Worm (Caenorhabditis elegans) whole organism, dauer: ENCODE measurements around the gene B0285.6.

Experiments used
- unc-62 ChIP-seq: sonication (generic microtip); optimal IDR thresholded peaks from 2 replicates; lab custom pipeline; 2017; ENCODE audit warnings: missing biosample characterization, missing genetic modification reagents, missing genetic modification characterization

Gene B0285.6

DNA sequence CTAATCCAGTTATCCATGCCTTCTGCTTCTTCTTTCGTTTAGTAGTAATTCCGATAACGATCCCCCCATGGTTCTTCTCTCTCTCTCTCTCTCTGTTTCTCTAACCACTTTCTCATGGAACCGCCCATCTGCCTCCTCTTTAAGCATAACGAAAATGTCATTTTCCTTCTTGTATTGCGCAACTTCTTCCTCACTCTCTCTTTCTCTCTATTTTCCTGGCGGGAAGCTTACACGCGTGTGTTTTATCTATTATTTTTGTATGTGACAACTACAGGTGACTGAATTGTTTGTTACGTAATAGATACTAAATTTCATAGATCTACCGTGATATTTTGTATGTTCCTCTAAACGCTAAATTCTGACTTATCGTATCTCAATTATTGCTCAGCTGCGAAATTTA is 40.5 kb downstream of the B0285.6 start:
- TF ChIP-seq unc-62 (GFP tag; lab: Kevin White, UChicago), result no peak

DNA sequence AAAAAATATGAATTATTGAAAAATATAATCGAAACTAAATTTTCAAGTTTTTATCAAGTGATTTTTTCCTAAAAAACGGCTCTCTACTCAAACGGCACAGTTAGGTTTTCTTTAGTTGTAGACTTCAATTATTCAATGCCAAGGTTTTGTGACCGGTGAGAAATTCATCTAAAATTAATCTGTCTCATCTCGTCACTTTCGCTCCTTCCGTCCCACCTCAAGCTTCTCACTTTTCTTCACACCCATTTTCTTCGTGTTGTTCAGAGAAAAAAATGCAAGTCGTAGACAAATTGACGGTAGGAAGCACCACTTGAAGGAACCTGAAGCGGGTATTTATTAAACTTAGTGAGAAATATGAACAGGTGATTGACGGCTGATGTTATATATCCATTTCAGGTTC is 41.4 kb downstream of the B0285.6 start:
- TF ChIP-seq unc-62 (GFP tag; lab: Kevin White, UChicago), result no peak

DNA sequence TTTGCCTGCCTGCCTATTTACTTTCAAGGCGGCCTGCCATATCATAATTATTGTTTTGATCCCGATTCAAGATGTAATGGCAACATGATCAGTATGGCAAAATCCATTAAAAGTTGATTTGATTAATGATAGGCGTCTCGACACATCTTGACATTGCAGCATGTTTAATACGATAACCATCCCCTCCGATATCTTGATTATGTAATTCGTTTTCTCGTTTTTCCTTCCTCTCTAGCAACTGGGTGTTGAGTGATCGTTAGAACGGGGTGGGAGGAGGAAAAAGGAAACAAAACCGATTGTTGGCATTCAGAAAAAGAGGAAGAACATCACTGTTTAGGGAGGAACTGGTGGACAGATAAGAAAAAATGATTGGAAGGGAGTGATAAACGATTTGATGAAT is 42.0 kb downstream of the B0285.6 start:
- TF ChIP-seq unc-62 (GFP tag; lab: Kevin White, UChicago), result no peak

DNA sequence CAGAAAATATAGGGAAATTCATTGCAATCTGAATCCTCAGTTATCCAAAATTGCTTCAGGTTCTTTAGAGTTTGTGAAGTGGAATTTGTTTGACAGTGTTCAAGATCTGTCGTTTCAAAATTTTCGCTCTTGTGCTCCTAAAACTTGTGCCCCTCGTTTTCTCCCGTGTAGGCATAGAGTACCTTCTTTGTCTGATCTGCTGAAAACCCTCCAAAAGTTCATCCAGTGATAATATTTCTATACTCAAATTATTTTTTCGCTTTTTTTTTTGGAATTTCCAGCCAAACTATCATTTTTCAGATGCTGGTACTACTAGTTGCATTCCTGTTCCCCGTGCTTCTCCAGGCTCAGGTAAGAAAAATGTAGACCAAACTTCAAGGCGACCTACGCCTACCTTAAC is 44.6 kb downstream of the B0285.6 start, which contains the start of gene R07E5.4:
Gene R07E5.4 (plus strand): TSS at position 301 of the 400 bp plus-strand sequence.
- no peak for TF ChIP-seq unc-62 (GFP tag; lab: Kevin White, UChicago)

DNA sequence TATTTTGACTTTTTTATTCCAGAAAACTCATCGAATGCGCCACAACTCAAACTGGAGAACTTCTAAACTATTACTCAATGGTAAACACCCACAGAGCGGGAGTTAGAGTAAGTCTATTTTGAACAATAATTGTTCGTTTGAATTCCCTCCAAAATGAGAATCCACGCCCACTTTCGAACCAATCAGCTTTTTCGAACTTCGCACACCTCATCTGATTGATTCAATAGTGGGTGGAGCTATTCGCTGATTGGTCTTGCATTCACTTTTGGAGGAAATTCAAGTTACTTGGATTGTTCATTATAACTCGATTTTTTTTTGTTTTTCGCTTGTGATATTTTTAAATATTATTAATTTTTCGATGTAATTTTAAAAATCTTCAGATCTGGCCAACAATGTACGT is 46.0 kb downstream of the B0285.6 start:
- TF ChIP-seq unc-62 (GFP tag; lab: Kevin White, UChicago), result no peak

DNA sequence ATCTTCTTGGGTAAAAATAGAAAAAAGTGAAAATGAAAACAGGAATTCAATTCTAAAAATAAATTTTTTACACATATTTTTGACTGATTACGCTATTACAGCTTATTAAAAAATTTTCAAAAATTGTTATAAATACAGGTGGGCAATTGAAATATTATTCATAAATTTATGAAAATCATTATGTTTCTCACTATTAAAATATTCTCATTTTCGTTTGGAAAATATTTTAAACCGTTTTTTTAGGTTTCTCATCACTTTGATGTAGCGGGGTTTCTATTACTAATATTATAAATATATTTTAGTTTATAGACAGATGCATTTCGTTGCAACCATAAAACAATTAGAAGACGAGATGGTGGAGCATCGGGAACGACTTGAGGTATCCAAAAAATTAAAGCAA is 47.2 kb downstream of the B0285.6 start, which contains the start of gene R07E5.5:
Gene R07E5.5 (plus strand): TSS at position 301 of the 400 bp plus-strand sequence.
- TF ChIP-seq unc-62 (GFP tag; lab: Kevin White, UChicago), result no peak

DNA sequence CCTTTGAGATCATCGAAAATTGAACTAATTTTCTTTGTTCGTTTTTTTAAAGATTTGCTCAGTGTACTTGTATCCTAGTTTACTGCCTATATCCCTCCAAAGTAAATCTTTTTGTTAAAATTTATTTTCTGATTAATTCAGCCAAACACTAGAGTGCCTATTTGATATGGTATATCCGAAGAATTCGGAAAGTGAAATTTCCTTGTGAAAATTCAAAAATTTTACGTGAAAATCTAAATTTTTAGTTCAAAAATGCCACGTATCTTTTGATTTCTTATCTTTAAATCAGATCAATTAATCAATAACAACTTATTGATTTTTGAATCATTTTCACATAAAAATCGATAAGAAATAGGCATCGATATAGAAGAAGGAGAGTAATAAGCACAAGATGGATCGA is 48.6 kb downstream of the B0285.6 start, which contains the start of gene R07E5.6:
Gene R07E5.6 (plus strand): TSS at position 301 of the 400 bp plus-strand sequence.
- TF ChIP-seq unc-62 (GFP tag; lab: Kevin White, UChicago), result no peak

DNA sequence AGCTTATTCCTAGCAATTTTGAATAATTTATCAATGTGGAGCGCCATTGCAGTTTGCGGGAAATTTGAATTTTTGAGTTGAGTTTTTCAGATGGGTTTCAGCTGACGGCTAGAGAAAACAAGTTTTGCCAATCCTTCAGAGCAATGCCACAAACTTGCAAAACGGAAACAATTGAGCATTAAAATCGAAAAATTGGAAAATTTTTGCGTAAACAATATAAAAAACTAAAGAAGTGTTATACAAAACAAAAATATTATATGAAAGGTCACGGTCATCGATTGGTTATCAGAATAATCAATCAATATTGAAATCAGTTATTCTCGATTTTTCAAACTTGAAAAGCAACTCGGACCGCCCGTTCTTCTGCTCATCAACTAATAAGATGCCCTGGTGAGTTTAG is 51.2 kb downstream of the B0285.6 start, which contains the start of gene R07E5.15:
Gene R07E5.15 (plus strand): TSS at position 301 of the 400 bp plus-strand sequence.
- TF ChIP-seq unc-62 (GFP tag; lab: Kevin White, UChicago), result no peak

DNA sequence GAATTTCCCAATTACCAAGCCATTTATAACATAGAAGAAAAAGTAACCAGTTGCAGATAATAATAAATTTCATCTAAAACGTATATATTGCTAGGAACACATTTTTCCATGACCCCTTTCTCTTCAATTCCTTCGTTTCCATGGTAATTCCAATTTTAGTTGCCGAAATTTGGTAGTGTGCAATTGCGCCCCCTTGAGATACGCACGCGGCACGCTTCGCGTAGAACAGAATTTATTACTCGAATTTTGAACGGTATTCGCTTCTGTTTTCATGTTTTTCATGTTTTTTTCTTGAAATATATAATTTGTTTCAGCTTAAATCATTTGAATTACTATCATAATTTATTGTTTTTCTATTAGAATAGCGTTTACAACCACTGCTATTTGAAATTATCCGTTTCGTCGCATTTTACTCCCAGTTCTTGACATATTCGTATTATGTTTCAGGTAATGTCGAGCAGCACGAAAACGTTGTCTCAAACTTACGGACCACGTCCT is 54.5 kb downstream of the B0285.6 start, which contains the start of the genes R07E5.17 and snfc-5:
Gene R07E5.17 (minus strand): TSS at position 98 of the 498 bp plus-strand sequence.
Gene snfc-5 (plus strand): TSS at position 448 of the 498 bp plus-strand sequence.
- no peak for TF ChIP-seq unc-62 (GFP tag; lab: Kevin White, UChicago)
